Worm (Caenorhabditis elegans) whole organism, mixed stage, embryonic: ENCODE results near the gene R10E11.5.

ENCODE experiments used
- ces-1 ChIP-seq: fragments of 150-350 bp; optimal IDR thresholded peaks from 2 replicates; lab custom pipeline; 2014; ENCODE audit warnings: missing biosample characterization, missing genetic modification reagents, missing genetic modification characterization
- elt-1 ChIP-seq: sonication (generic microtip); optimal IDR thresholded peaks from 2 replicates; lab custom pipeline; 2017; ENCODE audit warnings: missing genetic modification characterization, mild to moderate bottlenecking, missing compliant biosample characterization, antibody characterized with exemption, moderate library complexity, borderline replicate concordance; ENCODE audit not compliant: insufficient read depth
- elt-3 ChIP-seq: fragments of 150-350 bp; optimal IDR thresholded peaks from 2 replicates; lab custom pipeline; 2014; ENCODE audit warnings: missing biosample characterization, missing genetic modification characterization
- lin-13 ChIP-seq: fragments of 150-350 bp; optimal IDR thresholded peaks from 2 replicates; lab custom pipeline; 2014; ENCODE audit warnings: missing biosample characterization, missing genetic modification characterization
- mab-5 ChIP-seq: fragments of 150-350 bp; optimal IDR thresholded peaks from 2 replicates; lab custom pipeline; 2014; ENCODE audit warnings: missing biosample characterization, missing genetic modification characterization
- nhr-12 ChIP-seq: fragments of 150-350 bp; optimal IDR thresholded peaks from 2 replicates; lab custom pipeline; 2014; ENCODE audit warnings: missing biosample characterization, missing genetic modification characterization
- nhr-28 ChIP-seq: fragments of 150-350 bp; optimal IDR thresholded peaks from 2 replicates; lab custom pipeline; 2014; ENCODE audit warnings: missing biosample characterization, missing genetic modification characterization
- snpc-4 ChIP-seq: fragments of 150-350 bp; optimal IDR thresholded peaks from 2 replicates; lab custom pipeline; 2014; ENCODE audit warnings: missing biosample characterization, missing genetic modification characterization
- sptf-1 ChIP-seq: sonication (generic microtip); optimal IDR thresholded peaks from 2 replicates; lab custom pipeline; 2017; ENCODE audit warnings: mild to moderate bottlenecking, missing genetic modification characterization, moderate library complexity, missing compliant biosample characterization
- unc-39 ChIP-seq: fragments of 150-350 bp; optimal IDR thresholded peaks from 2 replicates; lab custom pipeline; 2014; ENCODE audit warnings: missing biosample characterization, missing genetic modification characterization

ce11 chrIII:9775916-9776315, 13.5 kb downstream of the R10E11.5 start:
- TF ChIP-seq snpc-4 (no peak), ces-1 (GFP tag; lab: Kevin White, UChicago) (no peak), nhr-28 (tag; lab: Kevin White, UChicago) (no peak), elt-1 (tag; lab: Kevin White, UChicago) (no peak), unc-39 (tag; lab: Kevin White, UChicago) (no peak), sptf-1 (tag; lab: Kevin White, UChicago) (no peak), elt-3 (tag; lab: Kevin White, UChicago) (no peak), lin-13 (no peak), mab-5 (tag; lab: Kevin White, UChicago) (no peak), nhr-12 (tag; lab: Kevin White, UChicago) (no peak)
